Fruit fly (Drosophila melanogaster) whole organism, embryonic: Measurements from ENCODE around the gene FucTA.

Source experiments
- CG1024 ChIP-seq: fragments of 200-800 bp; sonication (Bioruptor generic); IDR thresholded peaks from 2 replicates; pipeline ENCODE4 v1.3.6; 2022; ENCODE audit warnings: missing biosample characterization, missing genetic modification characterization
- CG10366 ChIP-seq: fragments of 200-800 bp; sonication (Bioruptor generic); IDR thresholded peaks from 2 replicates; pipeline ENCODE4 v1.3.6; 2022; ENCODE audit warnings: missing biosample characterization, missing genetic modification characterization
- CG11456 ChIP-seq: fragments of 200-800 bp; sonication (Bioruptor generic); IDR thresholded peaks from 3 replicates; pipeline ENCODE4 v1.3.6; 2022; ENCODE audit warnings: missing biosample characterization, missing genetic modification characterization
- CG11504 ChIP-seq: fragments of 200-800 bp; sonication (Bioruptor generic); optimal IDR thresholded peaks from 3 replicates; lab custom pipeline; 2019; ENCODE audit warnings: missing biosample characterization, mild to moderate bottlenecking, missing genetic modification characterization, moderate library complexity
- CG13624 ChIP-seq: fragments of 200-800 bp; sonication (Bioruptor generic); optimal IDR thresholded peaks from 2 replicates; lab custom pipeline; 2016; ENCODE audit warnings: missing biosample characterization, missing genetic modification characterization
- CG15601 ChIP-seq: fragments of 200-800 bp; sonication (Bioruptor generic); optimal IDR thresholded peaks from 3 replicates; lab custom pipeline; 2019; ENCODE audit warnings: missing biosample characterization, mild to moderate bottlenecking, missing genetic modification characterization, moderate library complexity
- CG1603 ChIP-seq: fragments of 200-800 bp; sonication (Bioruptor generic); optimal IDR thresholded peaks from 2 replicates; lab custom pipeline; 2019; ENCODE audit warnings: missing biosample characterization, mild to moderate bottlenecking, missing genetic modification characterization, moderate library complexity
- CG17568 ChIP-seq: fragments of 200-800 bp; sonication (Bioruptor generic); optimal IDR thresholded peaks from 2 replicates; lab custom pipeline; 2018; ENCODE audit warnings: missing biosample characterization, mild to moderate bottlenecking, missing genetic modification characterization, moderate library complexity
- CG17912 ChIP-seq: fragments of 200-800 bp; sonication (Bioruptor generic); optimal IDR thresholded peaks from 2 replicates; lab custom pipeline; 2018; ENCODE audit warnings: missing biosample characterization, mild to moderate bottlenecking, missing genetic modification characterization
- CG18599 ChIP-seq: fragments of 200-800 bp; sonication (Bioruptor generic); optimal IDR thresholded peaks from 3 replicates; lab custom pipeline; 2017; ENCODE audit warnings: missing biosample characterization, missing genetic modification characterization, mild to moderate bottlenecking, moderate library complexity, missing genetic modification reagents
- CG18619 ChIP-seq: fragments of 200-800 bp; sonication (Bioruptor generic); optimal IDR thresholded peaks from 3 replicates; lab custom pipeline; 2017; ENCODE audit warnings: missing biosample characterization, mild to moderate bottlenecking, missing genetic modification characterization
- CG2129 ChIP-seq: fragments of 200-800 bp; sonication (Bioruptor generic); IDR thresholded peaks from 2 replicates; pipeline ENCODE4 v1.3.6; 2022; ENCODE audit warnings: missing biosample characterization, missing genetic modification characterization; ENCODE audit not compliant: partially characterized antibody
- CG33213 ChIP-seq: fragments of 200-800 bp; sonication (Bioruptor generic); optimal IDR thresholded peaks from 3 replicates; lab custom pipeline; 2016; ENCODE audit warnings: missing biosample characterization, missing genetic modification characterization
- CG3726 ChIP-seq: fragments of 200-800 bp; sonication (Bioruptor generic); IDR thresholded peaks from 3 replicates; pipeline ENCODE4, ENCODE4 v1.3.6; 2022; ENCODE audit warnings: missing biosample characterization, missing genetic modification characterization
- CG3847 ChIP-seq: fragments of 200-800 bp; sonication (Bioruptor generic); IDR thresholded peaks from 2 replicates; pipeline ENCODE4 v1.3.6; 2022; ENCODE audit warnings: missing biosample characterization, missing genetic modification characterization
- CG4360 ChIP-seq: fragments of 200-800 bp; sonication (Bioruptor generic); IDR thresholded peaks from 2 replicates; pipeline ENCODE4 v1.3.6; 2022; ENCODE audit warnings: missing biosample characterization, missing genetic modification characterization
- CG4404 ChIP-seq: fragments of 200-800 bp; sonication (Bioruptor generic); IDR thresholded peaks from 2 replicates; pipeline ENCODE4 v1.3.6; 2022; ENCODE audit warnings: missing biosample characterization, missing genetic modification characterization
- CG4424 ChIP-seq: fragments of 200-800 bp; sonication (Bioruptor generic); optimal IDR thresholded peaks from 3 replicates; lab custom pipeline; 2016; ENCODE audit warnings: missing biosample characterization, missing genetic modification characterization
- CG4617 ChIP-seq: fragments of 200-800 bp; sonication (Bioruptor generic); optimal IDR thresholded peaks from 3 replicates; lab custom pipeline; 2016; ENCODE audit warnings: missing biosample characterization, missing genetic modification characterization, borderline replicate concordance
- CG4730 ChIP-seq: fragments of 200-800 bp; sonication (Bioruptor generic); IDR thresholded peaks from 2 replicates; pipeline ENCODE4 v1.3.6; 2022; ENCODE audit warnings: missing biosample characterization, missing genetic modification characterization
- CG6813 ChIP-seq: fragments of 200-800 bp; sonication (Bioruptor generic); optimal IDR thresholded peaks from 2 replicates; lab custom pipeline; 2017; ENCODE audit warnings: missing biosample characterization, missing genetic modification characterization, mild to moderate bottlenecking, moderate library complexity, missing genetic modification reagents
- CG7839 ChIP-seq: fragments of 200-800 bp; sonication (Bioruptor generic); optimal IDR thresholded peaks from 3 replicates; lab custom pipeline; 2018; ENCODE audit warnings: missing biosample characterization, mild to moderate bottlenecking, missing genetic modification characterization, moderate library complexity
- CG8765 ChIP-seq: fragments of 200-800 bp; sonication (Bioruptor generic); IDR thresholded peaks from 2 replicates; pipeline ENCODE4 v1.3.6; 2022; ENCODE audit warnings: missing biosample characterization, missing genetic modification characterization
- Ets65A ChIP-seq: fragments of 200-800 bp; sonication (Bioruptor generic); peaks from one replicate; lab custom pipeline; 2016; ENCODE audit warnings: missing biosample characterization, missing genetic modification characterization
- Fer2 ChIP-seq: fragments of 200-800 bp; sonication (Bioruptor generic); optimal IDR thresholded peaks from 2 replicates; lab custom pipeline; 2018; ENCODE audit warnings: missing biosample characterization, mild to moderate bottlenecking, missing genetic modification characterization, moderate library complexity
- HHEX ChIP-seq: fragments of 200-800 bp; sonication (Bioruptor generic); optimal IDR thresholded peaks from 3 replicates; lab custom pipeline; 2017; ENCODE audit warnings: missing biosample characterization, mild to moderate bottlenecking, missing genetic modification characterization, missing genetic modification reagents
- MBD-R2 ChIP-seq: fragments of 200-800 bp; sonication (Bioruptor generic); IDR thresholded peaks from 2 replicates; pipeline ENCODE4 v1.3.6; 2022; ENCODE audit warnings: missing biosample characterization, missing genetic modification characterization
- Mes4 ChIP-seq: fragments of 200-800 bp; sonication (Bioruptor generic); optimal IDR thresholded peaks from 2 replicates; lab custom pipeline; 2016; ENCODE audit warnings: missing biosample characterization, missing genetic modification characterization
- abd-A ChIP-seq: fragments of 200-800 bp; sonication (Bioruptor generic); optimal IDR thresholded peaks from 3 replicates; lab custom pipeline; 2019; ENCODE audit warnings: missing biosample characterization, mild to moderate bottlenecking, missing genetic modification characterization, moderate library complexity
- ase ChIP-seq: fragments of 200-800 bp; sonication (Bioruptor generic); IDR thresholded peaks from 3 replicates; pipeline ENCODE4 v1.3.6; 2022; ENCODE audit warnings: missing biosample characterization, missing genetic modification characterization
- cwo ChIP-seq: fragments of 200-800 bp; sonication (Bioruptor generic); optimal IDR thresholded peaks from 3 replicates; lab custom pipeline; 2017; ENCODE audit warnings: missing biosample characterization, missing genetic modification characterization, mild to moderate bottlenecking, moderate library complexity, missing genetic modification reagents
- da ChIP-seq: fragments of 200-800 bp; sonication (Bioruptor generic); optimal IDR thresholded peaks from 2 replicates; lab custom pipeline; 2016; ENCODE audit warnings: missing biosample characterization, missing genetic modification characterization
- gcm ChIP-seq: fragments of 200-800 bp; sonication (Bioruptor generic); optimal IDR thresholded peaks from 2 replicates; lab custom pipeline; 2019; ENCODE audit warnings: missing biosample characterization, mild to moderate bottlenecking, missing genetic modification characterization, moderate library complexity
- gro ChIP-seq: fragments of 200-800 bp; sonication (Bioruptor generic); optimal IDR thresholded peaks from 2 replicates; lab custom pipeline; 2016; ENCODE audit warnings: missing biosample characterization, missing genetic modification characterization
- gsb-n ChIP-seq: fragments of 200-800 bp; sonication (Bioruptor generic); optimal IDR thresholded peaks from 3 replicates; lab custom pipeline; 2018; ENCODE audit warnings: missing biosample characterization, mild to moderate bottlenecking, missing genetic modification characterization
- gt ChIP-seq: fragments of 200-800 bp; sonication (Bioruptor generic); IDR thresholded peaks from 2 replicates; pipeline ENCODE4 v1.3.6; 2022; ENCODE audit warnings: missing biosample characterization, missing genetic modification characterization
- jigr1 ChIP-seq: fragments of 200-800 bp; sonication (Bioruptor generic); IDR thresholded peaks from 3 replicates; pipeline ENCODE4 v1.3.6; 2022; ENCODE audit warnings: missing biosample characterization, missing genetic modification characterization
- lbe ChIP-seq: fragments of 200-800 bp; sonication (Bioruptor generic); optimal IDR thresholded peaks from 2 replicates; lab custom pipeline; 2016; ENCODE audit warnings: missing biosample characterization, mild to moderate bottlenecking, missing genetic modification characterization
- mam ChIP-seq: fragments of 200-800 bp; sonication (Bioruptor generic); optimal IDR thresholded peaks from 3 replicates; lab custom pipeline; 2016; ENCODE audit warnings: missing biosample characterization, missing genetic modification characterization
- org-1 ChIP-seq: fragments of 200-800 bp; sonication (Bioruptor generic); optimal IDR thresholded peaks from 2 replicates; lab custom pipeline; 2017; ENCODE audit warnings: missing biosample characterization, missing genetic modification characterization
- p53 ChIP-seq: fragments of 200-800 bp; sonication (Bioruptor generic); optimal IDR thresholded peaks from 2 replicates; lab custom pipeline; 2016; ENCODE audit warnings: missing biosample characterization, missing genetic modification characterization
- peb ChIP-seq: fragments of 200-800 bp; sonication (Bioruptor generic); IDR thresholded peaks from 2 replicates; pipeline ENCODE4 v1.3.6; 2022; ENCODE audit warnings: missing biosample characterization, missing genetic modification characterization
- pnt ChIP-seq: fragments of 200-800 bp; sonication (Bioruptor generic); optimal IDR thresholded peaks from 3 replicates; lab custom pipeline; 2016; ENCODE audit warnings: missing biosample characterization, missing genetic modification characterization
- ro ChIP-seq: fragments of 200-800 bp; sonication (Bioruptor generic); IDR thresholded peaks from 2 replicates; pipeline ENCODE4 v1.3.6; 2022; ENCODE audit warnings: missing biosample characterization, missing genetic modification characterization
- seq ChIP-seq: fragments of 200-800 bp; sonication (Bioruptor generic); IDR thresholded peaks from 2 replicates; pipeline ENCODE4 v1.3.6; 2022; ENCODE audit warnings: missing biosample characterization, missing genetic modification characterization
- so ChIP-seq: fragments of 200-800 bp; sonication (Bioruptor generic); IDR thresholded peaks from 3 replicates; pipeline ENCODE4 v1.3.6; 2022; ENCODE audit warnings: missing biosample characterization, missing genetic modification characterization
- sr ChIP-seq: fragments of 200-800 bp; sonication (Bioruptor generic); IDR thresholded peaks from 3 replicates; pipeline ENCODE4 v1.3.6; 2022; ENCODE audit warnings: missing biosample characterization, missing genetic modification characterization
- stwl ChIP-seq: fragments of 200-800 bp; sonication (Bioruptor generic); optimal IDR thresholded peaks from 3 replicates; lab custom pipeline; 2018; ENCODE audit warnings: missing biosample characterization, mild to moderate bottlenecking, missing genetic modification characterization, moderate library complexity
- unc-4 ChIP-seq: fragments of 200-800 bp; sonication (Bioruptor generic); IDR thresholded peaks from 2 replicates; pipeline ENCODE4 v1.3.6; 2022; ENCODE audit warnings: missing biosample characterization, missing genetic modification characterization; ENCODE audit not compliant: partially characterized antibody

FucTA gene

DNA sequence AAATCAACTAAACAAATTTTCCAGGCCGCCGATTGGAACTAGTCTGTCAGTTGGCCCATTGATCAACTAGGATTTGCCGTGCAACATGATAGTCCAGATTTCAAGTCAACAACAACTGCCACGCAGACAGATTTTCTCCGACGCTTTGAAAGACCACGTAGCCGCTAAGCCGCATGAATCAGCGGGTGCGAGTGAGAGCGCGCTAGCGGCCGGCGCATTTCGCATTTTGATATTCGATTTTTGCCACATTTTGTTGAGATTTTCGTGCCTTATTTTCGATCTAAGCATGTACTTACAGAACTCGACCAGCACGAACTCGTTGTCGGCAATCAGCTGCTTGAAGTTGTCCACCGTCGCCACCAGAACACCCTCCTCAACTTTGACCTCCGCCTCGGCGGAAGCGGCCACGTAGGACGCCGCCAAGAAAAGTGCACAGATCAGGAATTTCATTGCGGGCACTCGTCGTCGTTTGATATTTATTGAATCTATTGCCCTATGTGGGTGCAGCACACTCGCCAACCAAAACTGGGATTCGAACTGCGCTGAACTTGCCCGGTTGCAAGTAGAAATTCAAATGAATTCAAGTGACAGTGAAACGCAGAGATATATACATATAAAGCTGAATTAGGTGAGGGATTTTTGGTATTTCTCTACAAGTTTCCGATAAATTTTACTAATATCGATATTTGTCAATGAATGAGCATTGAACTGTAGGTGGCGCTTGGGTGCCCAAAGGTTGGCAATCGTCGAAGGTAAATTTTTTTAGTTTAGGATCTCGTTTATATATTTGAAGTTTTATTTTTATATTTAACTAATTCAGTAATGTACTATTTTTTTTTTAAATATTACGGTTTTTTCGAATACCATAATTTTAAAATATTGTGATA is 4.7 kb upstream of the FucTA start, which contains the start of gene Pdi (continued):
- TF ChIP-seq da (GFP tag; lab: Kevin White, UChicago): no peak
- no peak for TF ChIP-seq CG3726 (GFP tag; lab: Robert Waterston, UW)
- no peak for TF ChIP-seq ro (GFP tag; lab: Robert Waterston, UW)
- no peak for TF ChIP-seq CG4360 (GFP tag; lab: Robert Waterston, UW)
- TF ChIP-seq Ets65A: peak; percentile 86
- no peak for TF ChIP-seq CG3847 (GFP tag; lab: Robert Waterston, UW)
- TF ChIP-seq CG4730 (GFP tag; lab: Robert Waterston, UW): no peak
- TF ChIP-seq CG17912 (GFP tag; lab: Kevin White, UChicago): peak; percentile 34
- peak; percentile 44 for TF ChIP-seq CG4424
- no peak for TF ChIP-seq so (GFP tag; lab: Robert Waterston, UW)
- no peak for TF ChIP-seq gcm (GFP tag; lab: Kevin White, UChicago)
- TF ChIP-seq CG6813: no peak
- TF ChIP-seq peb (GFP tag; lab: Robert Waterston, UW): no peak
- TF ChIP-seq jigr1 (GFP tag; lab: Robert Waterston, UW): no peak; the same call in 2 of the 3 replicates
- no peak for TF ChIP-seq CG8765 (GFP tag; lab: Robert Waterston, UW)
- TF ChIP-seq p53 (GFP tag; lab: Kevin White, UChicago): no peak
- no peak for TF ChIP-seq Fer2 (tag; lab: Kevin White, UChicago)
- TF ChIP-seq gro (GFP tag; lab: Kevin White, UChicago): peak; percentile 50
- TF ChIP-seq CG4617 (GFP tag; lab: Kevin White, UChicago): no peak
- TF ChIP-seq CG11504 (tag; lab: Kevin White, UChicago): peak; percentile 50
- TF ChIP-seq CG13624 (GFP tag; lab: Kevin White, UChicago): peak; percentile 43
- TF ChIP-seq gt: no peak
- no peak for TF ChIP-seq Mes4 (GFP tag; lab: Kevin White, UChicago)
- TF ChIP-seq mam (GFP tag; lab: Kevin White, UChicago): no peak
- TF ChIP-seq seq (GFP tag; lab: Robert Waterston, UW): peak; percentile 43; the same call in 1 of the 2 replicates
- TF ChIP-seq CG1024 (GFP tag; lab: Robert Waterston, UW): no peak
- peak; percentile 29; the same call in 1 of the 2 replicates for TF ChIP-seq MBD-R2 (GFP tag; lab: Robert Waterston, UW)
- no peak for TF ChIP-seq sr (GFP tag; lab: Robert Waterston, UW)
- peak; percentile 32 for TF ChIP-seq gsb-n (tag; lab: Kevin White, UChicago)
- peak; percentile 29 for TF ChIP-seq CG7839 (tag; lab: Kevin White, UChicago)
- peak; percentile 79 for TF ChIP-seq stwl (tag; lab: Kevin White, UChicago)
- TF ChIP-seq CG11456: no peak
- no peak for TF ChIP-seq CG18599
- peak; percentile 17 for TF ChIP-seq abd-A (tag; lab: Kevin White, UChicago)
- TF ChIP-seq lbe: peak; percentile 50
- TF ChIP-seq ase (GFP tag; lab: Robert Waterston, UW): no peak
- no peak for TF ChIP-seq CG18619
- peak; percentile 80 for TF ChIP-seq CG1603 (tag; lab: Kevin White, UChicago)
- TF ChIP-seq pnt (GFP tag; lab: Kevin White, UChicago): no peak
- TF ChIP-seq unc-4 (GFP tag; lab: Robert Waterston, UW): peak; percentile 83
- no peak for TF ChIP-seq org-1 (GFP tag; lab: Kevin White, UChicago)
- peak; percentile 34 for TF ChIP-seq CG15601 (tag; lab: Kevin White, UChicago)
- peak; percentile 22; the same call in 1 of the 2 replicates for TF ChIP-seq CG2129 (GFP tag; lab: Robert Waterston, UW)
- no peak; the same call in 1 of the 2 replicates for TF ChIP-seq CG10366 (GFP tag; lab: Robert Waterston, UW)
- TF ChIP-seq cwo (GFP tag; lab: Kevin White, UChicago): peak; percentile 2
- TF ChIP-seq CG17568: peak; percentile 26
- TF ChIP-seq CG4404 (GFP tag; lab: Robert Waterston, UW): no peak
- no peak for TF ChIP-seq HHEX (GFP tag; lab: Kevin White, UChicago)
- peak; percentile 69 for TF ChIP-seq CG33213
